Worm (Caenorhabditis elegans) whole organism, L1 larva: ENCODE measurements around the gene C36C5.14.

ENCODE experiments used
- ceh-90 ChIP-seq: sonication (generic microtip); optimal IDR thresholded peaks from 2 replicates; lab custom pipeline; 2016; ENCODE audit warnings: missing genetic modification characterization, missing compliant biosample characterization
- jun-1 ChIP-seq: fragments of 150-350 bp; optimal IDR thresholded peaks from 2 replicates; lab custom pipeline; 2014; ENCODE audit warnings: missing biosample characterization, missing genetic modification reagents, missing genetic modification characterization
- lin-13 ChIP-seq: fragments of 150-350 bp; optimal IDR thresholded peaks from 2 replicates; lab custom pipeline; 2014; ENCODE audit warnings: missing biosample characterization, missing genetic modification reagents, missing genetic modification characterization
- nhr-237 ChIP-seq: fragments of 150-350 bp; optimal IDR thresholded peaks from 2 replicates; lab custom pipeline; 2014; ENCODE audit warnings: missing biosample characterization, missing genetic modification characterization
- unc-62 ChIP-seq: fragments of 150-350 bp; optimal IDR thresholded peaks from 2 replicates; lab custom pipeline; 2014; ENCODE audit warnings: missing biosample characterization, missing genetic modification reagents, missing genetic modification characterization

- TF ChIP-seq unc-62 (no peak), ceh-90 (no peak), jun-1 (tag; lab: Kevin White, UChicago) (no peak), lin-13 (GFP tag; lab: Kevin White, UChicago) (no peak), nhr-237 (no peak)
Observed at ce11 chrV:3193091-3193608, 27.8 kb upstream of the C36C5.14 start, which contains the start of the genes Y73C8B.3 and Y73C8B.9.
